Worm (Caenorhabditis elegans) whole organism, young adult: Measurements from ENCODE around the gene sago-1.

ENCODE experiments used
- C17E4.6 ChIP-seq: fragments of 200-800 bp; sonication (Bioruptor generic); IDR thresholded peaks from 2 replicates; pipeline ENCODE4 v1.3.6; 2022; ENCODE audit warnings: missing genetic modification reagents, missing genetic modification characterization, missing compliant biosample characterization
- F22D6.2 ChIP-seq: sonication (generic microtip); optimal IDR thresholded peaks from 2 replicates; lab custom pipeline; 2016; ENCODE audit warnings: mild to moderate bottlenecking, missing genetic modification characterization, missing compliant biosample characterization
- F23B12.7 ChIP-seq: sonication (generic microtip); optimal IDR thresholded peaks from 2 replicates; lab custom pipeline; 2017; ENCODE audit warnings: missing genetic modification characterization, mild to moderate bottlenecking, missing compliant biosample characterization, antibody characterized with exemption, moderate library complexity; ENCODE audit not compliant: insufficient read depth
- F39B2.1 ChIP-seq: fragments of 200-800 bp; sonication (Bioruptor generic); IDR thresholded peaks from 2 replicates; pipeline ENCODE4 v1.3.6; 2022; ENCODE audit warnings: missing genetic modification reagents, missing genetic modification characterization, missing compliant biosample characterization
- F52B5.7 ChIP-seq: sonication (generic microtip); optimal IDR thresholded peaks from 2 replicates; lab custom pipeline; 2016; ENCODE audit warnings: mild to moderate bottlenecking, missing genetic modification characterization, missing compliant biosample characterization
- Y56A3A.18 ChIP-seq: fragments of 200-800 bp; sonication (Bioruptor generic); IDR thresholded peaks from 2 replicates; pipeline ENCODE4 v1.3.6; 2022; ENCODE audit warnings: missing genetic modification reagents, missing genetic modification characterization, missing compliant biosample characterization
- Y67H2A.10 ChIP-seq: fragments of 200-800 bp; sonication (Bioruptor generic); conservative IDR thresholded peaks from 2 replicates; pipeline ENCODE4 v1.3.6; 2022; ENCODE audit warnings: missing genetic modification reagents, missing genetic modification characterization, missing compliant biosample characterization
- ama-1 ChIP-seq, 3 experiments: fragments of 150-350 bp in 1 of 3; sonication (generic microtip) in 2 of 3; optimal IDR thresholded peaks; 2 replicates each; lab custom pipeline; 2014 to 2018; ENCODE audit warnings: missing biosample characterization in 2 of 3, missing genetic modification characterization in 2 of 3, missing genetic modification reagents in 2 of 3
- athp-1 ChIP-seq: sonication (generic microtip); optimal IDR thresholded peaks from 2 replicates; lab custom pipeline; 2017; ENCODE audit warnings: mild to moderate bottlenecking, missing genetic modification characterization, missing compliant biosample characterization
- bed-1 ChIP-seq: fragments of 200-800 bp; sonication (Bioruptor generic); IDR thresholded peaks from 2 replicates; pipeline ENCODE4 v1.3.6; 2022; ENCODE audit warnings: missing genetic modification reagents, missing genetic modification characterization, missing compliant biosample characterization
- cebp-1 ChIP-seq, 2 experiments: fragments of 200-800 bp in 1 of 2; sonication (Bioruptor generic) in 1 of 2; sonication (generic microtip) in 1 of 2; IDR thresholded peaks in 1 of 2; optimal IDR thresholded peaks in 1 of 2; 2 replicates each; pipeline versions ENCODE4 v1.3.6 to Lab custom; 2017 to 2022; ENCODE audit warnings: missing compliant biosample characterization in 2 of 2, missing genetic modification characterization in 2 of 2, mild to moderate bottlenecking in 1 of 2, missing genetic modification reagents in 1 of 2, moderate library complexity in 1 of 2
- chd-7 ChIP-seq: sonication (generic microtip); optimal IDR thresholded peaks from 2 replicates; lab custom pipeline; 2016; ENCODE audit warnings: mild to moderate bottlenecking, missing genetic modification characterization, moderate library complexity, missing compliant biosample characterization
- dox-1 ChIP-seq: fragments of 200-800 bp; sonication (Bioruptor generic); IDR thresholded peaks from 2 replicates; pipeline ENCODE4 v1.3.6; 2022; ENCODE audit warnings: missing genetic modification reagents, missing genetic modification characterization, missing compliant biosample characterization
- ekl-4 ChIP-seq: fragments of 200-800 bp; sonication (Bioruptor generic); IDR thresholded peaks from 2 replicates; pipeline ENCODE4 v1.3.6; 2022; ENCODE audit warnings: missing genetic modification reagents, missing genetic modification characterization, missing compliant biosample characterization
- ets-4 ChIP-seq: fragments of 200-800 bp; sonication (Bioruptor generic); optimal IDR thresholded peaks from 2 replicates; lab custom pipeline; 2018; ENCODE audit warnings: mild to moderate bottlenecking, missing genetic modification characterization, missing compliant biosample characterization
- hmg-20 ChIP-seq: fragments of 200-800 bp; sonication (Bioruptor generic); IDR thresholded peaks from 2 replicates; pipeline ENCODE4 v1.3.6; 2022; ENCODE audit warnings: missing genetic modification reagents, missing genetic modification characterization, missing compliant biosample characterization
- hsf-1 ChIP-seq: fragments of 200-800 bp; sonication (Bioruptor generic); IDR thresholded peaks from 2 replicates; pipeline ENCODE4 v1.3.6; 2022; ENCODE audit warnings: missing genetic modification reagents, missing genetic modification characterization, missing compliant biosample characterization
- let-526 ChIP-seq: fragments of 200-800 bp; sonication (Bioruptor generic); IDR thresholded peaks from 2 replicates; pipeline ENCODE4 v1.3.6; 2022; ENCODE audit warnings: missing genetic modification reagents, missing genetic modification characterization, missing compliant biosample characterization
- lin-40 ChIP-seq: sonication (generic microtip); optimal IDR thresholded peaks from 2 replicates; lab custom pipeline; 2016; ENCODE audit warnings: missing genetic modification characterization, mild to moderate bottlenecking, missing compliant biosample characterization, missing genotype, missing genetic modification reagents
- lsl-1 ChIP-seq: fragments of 200-800 bp; sonication (Bioruptor generic); optimal IDR thresholded peaks from 2 replicates; lab custom pipeline; 2018; ENCODE audit warnings: mild to moderate bottlenecking, missing genetic modification characterization, moderate library complexity, missing compliant biosample characterization
- madf-3 ChIP-seq: fragments of 200-800 bp; sonication (Bioruptor generic); IDR thresholded peaks from 2 replicates; pipeline ENCODE4 v1.3.6; 2022; ENCODE audit warnings: missing genetic modification reagents, missing genetic modification characterization, missing compliant biosample characterization
- mes-4 ChIP-seq: sonication (generic microtip); optimal IDR thresholded peaks from 2 replicates; lab custom pipeline; 2016; ENCODE audit warnings: missing genotype, missing genetic modification characterization, missing compliant biosample characterization
- nfya-1 ChIP-seq: sonication (generic microtip); optimal IDR thresholded peaks from 2 replicates; lab custom pipeline; 2017; ENCODE audit warnings: antibody characterized with exemption, missing compliant biosample characterization, missing genetic modification characterization, borderline replicate concordance; ENCODE audit not compliant: insufficient read depth
- nfyb-1 ChIP-seq: fragments of 200-800 bp; sonication (Bioruptor generic); IDR thresholded peaks from 2 replicates; pipeline ENCODE4 v1.3.6; 2022; ENCODE audit warnings: missing genetic modification reagents, missing genetic modification characterization, missing compliant biosample characterization
- nhr-90 ChIP-seq: sonication (generic microtip); optimal IDR thresholded peaks from 2 replicates; lab custom pipeline; 2016; ENCODE audit warnings: missing genotype, mild to moderate bottlenecking, missing genetic modification characterization, missing compliant biosample characterization
- pbrm-1 ChIP-seq: fragments of 200-800 bp; sonication (Bioruptor generic); IDR thresholded peaks from 2 replicates; pipeline ENCODE4 v1.3.6; 2022; ENCODE audit warnings: missing genetic modification reagents, missing genetic modification characterization, missing compliant biosample characterization
- pha-4 ChIP-seq: fragments of 150-350 bp; sonication (generic microtip); optimal IDR thresholded peaks from 2 replicates; lab custom pipeline; 2014; ENCODE audit warnings: missing biosample characterization, missing genetic modification reagents, missing genetic modification characterization
- rpc-1 ChIP-seq, 2 experiments: fragments of 150-350 bp in 1 of 2; sonication (generic microtip) in 1 of 2; optimal IDR thresholded peaks; 2 replicates each; lab custom pipeline; 2014 to 2018; ENCODE audit warnings: missing biosample characterization in 1 of 2, missing genetic modification characterization in 1 of 2, missing genetic modification reagents in 1 of 2, missing genotype in 1 of 2
- sea-2 ChIP-seq: fragments of 200-800 bp; sonication (Bioruptor generic); IDR thresholded peaks from 2 replicates; pipeline ENCODE4 v1.3.6; 2022; ENCODE audit warnings: missing genetic modification characterization, missing compliant biosample characterization
- snpc-1.1 ChIP-seq: sonication (generic microtip); optimal IDR thresholded peaks from 2 replicates; lab custom pipeline; 2017; ENCODE audit warnings: missing genetic modification characterization, mild to moderate bottlenecking, missing compliant biosample characterization, antibody characterized with exemption, moderate library complexity, missing genotype, missing genetic modification reagents; ENCODE audit not compliant: insufficient read depth
- snpc-1.3 ChIP-seq: sonication (generic microtip); optimal IDR thresholded peaks from 2 replicates; lab custom pipeline; 2017; ENCODE audit warnings: missing genetic modification characterization, mild to moderate bottlenecking, missing compliant biosample characterization, antibody characterized with exemption, moderate library complexity, missing genotype, missing genetic modification reagents; ENCODE audit not compliant: insufficient read depth
- snpc-4 ChIP-seq, 5 experiments: fragments of 150-350 bp in 1 of 5; sonication (generic microtip) in 4 of 5; optimal IDR thresholded peaks; 2 replicates each; lab custom pipeline; 2014 to 2018; ENCODE audit warnings: missing genetic modification characterization in 5 of 5, missing biosample characterization in 3 of 5, antibody characterized with exemption in 2 of 5, mild to moderate bottlenecking in 2 of 5, missing compliant biosample characterization in 2 of 5, missing genotype in 2 of 5, moderate library complexity in 2 of 5, missing genetic modification reagents in 1 of 5
- tbx-9 ChIP-seq: sonication (generic microtip); optimal IDR thresholded peaks from 2 replicates; lab custom pipeline; 2016; ENCODE audit warnings: borderline replicate concordance, missing genetic modification characterization, inconsistent platforms, missing compliant biosample characterization
- zfh-2 ChIP-seq: fragments of 200-800 bp; sonication (Bioruptor generic); conservative IDR thresholded peaks from 2 replicates; pipeline ENCODE4 v1.3.6; 2022; ENCODE audit warnings: missing genetic modification reagents, missing genetic modification characterization, missing compliant biosample characterization

The sago-1 gene

DNA sequence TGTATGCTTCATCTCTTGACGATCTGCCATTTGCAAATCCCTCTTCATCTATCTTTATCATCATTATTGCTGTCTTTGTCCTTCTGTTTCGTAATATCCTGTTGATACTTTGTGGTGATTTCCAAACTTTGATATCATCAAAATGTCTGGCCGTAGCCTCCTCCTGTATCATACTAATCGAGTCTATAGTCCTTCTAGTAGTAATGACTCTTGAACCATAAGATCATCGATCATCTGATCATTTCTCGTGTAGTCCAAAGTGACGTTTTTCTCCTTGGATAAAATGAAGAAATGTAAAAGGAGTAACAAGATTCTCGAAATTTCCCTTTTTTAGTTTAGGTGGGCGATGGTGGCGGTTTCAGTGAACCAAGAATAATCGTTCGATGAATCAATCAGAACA, 15.8 kb downstream of the sago-1 start:
- no peak for TF ChIP-seq C17E4.6 (GFP tag; lab: Robert Waterston, UW)

ce11 chrV:6321280-6321679, 17.7 kb downstream of the sago-1 start:
- TF ChIP-seq sea-2 (GFP tag; lab: Robert Waterston, UW) (no peak), ets-4 (GFP tag; lab: Kevin White, UChicago) (no peak), tbx-9 (tag; lab: Kevin White, UChicago) (no peak), snpc-4 (GFP tag; optimal IDR thresholded peaks at IDR 0.05; lab: Kevin White, UChicago) (no peak), snpc-4 (tag; optimal IDR thresholded peaks at IDR 0.05; lab: Kevin White, UChicago) (no peak), lin-40 (tag; lab: Kevin White, UChicago) (no peak), snpc-1.3 (tag; lab: Kevin White, UChicago) (no peak), chd-7 (no peak), F23B12.7 (no peak), hmg-20 (GFP tag; lab: Robert Waterston, UW) (no peak), zfh-2 (GFP tag; lab: Robert Waterston, UW) (no peak), ama-1 (optimal IDR thresholded peaks at IDR 0.05; lab: Kevin White, UChicago) (no peak), ama-1 (GFP tag; optimal IDR thresholded peaks at IDR 0.05; lab: Kevin White, UChicago) (no peak), rpc-1 (optimal IDR thresholded peaks at IDR 0.05; lab: Kevin White, UChicago) (no peak), rpc-1 (tag; optimal IDR thresholded peaks at IDR 0.05; lab: Kevin White, UChicago) (no peak), snpc-1.1 (tag; lab: Kevin White, UChicago) (no peak), athp-1 (tag; lab: Kevin White, UChicago) (no peak), pha-4 (tag; lab: Kevin White, UChicago) (no peak), mes-4 (tag; lab: Kevin White, UChicago) (no peak), let-526 (GFP tag; lab: Robert Waterston, UW) (no peak)

DNA sequence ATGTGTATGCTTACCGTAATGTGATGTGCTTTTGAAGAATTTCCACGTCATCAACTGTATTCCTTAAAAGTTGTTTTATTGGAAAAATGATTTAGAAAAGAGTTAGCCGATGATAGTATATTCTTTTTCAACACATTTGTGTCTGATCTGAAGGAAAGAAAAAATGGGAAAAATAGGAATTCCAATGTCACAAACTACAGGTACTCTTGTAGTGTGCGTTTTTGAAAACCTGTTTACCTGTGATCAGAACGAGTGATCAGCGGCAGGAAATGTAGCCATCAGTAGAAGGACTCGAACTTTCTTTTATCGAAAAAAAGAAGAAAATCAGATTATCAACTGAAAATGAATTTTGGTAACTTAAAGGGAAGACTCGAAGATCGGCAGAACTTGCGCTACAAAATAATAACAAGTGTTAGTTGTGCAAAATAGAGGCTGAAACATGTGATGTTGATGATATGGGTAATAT, 18.2 kb downstream of the sago-1 start, which contains the start of gene T28C12.15:
T28C12.15 (minus strand) TSS at position 51 of the 466 bp plus-strand sequence.
- TF ChIP-seq F22D6.2 (tag; lab: Kevin White, UChicago) (no peak), lsl-1 (GFP tag; lab: Kevin White, UChicago) (no peak), hsf-1 (GFP tag; lab: Robert Waterston, UW) (0 out of 2 replicates have a peak, but pooled peaks have one; percentile 15), bed-1 (GFP tag; lab: Robert Waterston, UW) (no peak), pbrm-1 (GFP tag; lab: Robert Waterston, UW) (no peak)

DNA sequence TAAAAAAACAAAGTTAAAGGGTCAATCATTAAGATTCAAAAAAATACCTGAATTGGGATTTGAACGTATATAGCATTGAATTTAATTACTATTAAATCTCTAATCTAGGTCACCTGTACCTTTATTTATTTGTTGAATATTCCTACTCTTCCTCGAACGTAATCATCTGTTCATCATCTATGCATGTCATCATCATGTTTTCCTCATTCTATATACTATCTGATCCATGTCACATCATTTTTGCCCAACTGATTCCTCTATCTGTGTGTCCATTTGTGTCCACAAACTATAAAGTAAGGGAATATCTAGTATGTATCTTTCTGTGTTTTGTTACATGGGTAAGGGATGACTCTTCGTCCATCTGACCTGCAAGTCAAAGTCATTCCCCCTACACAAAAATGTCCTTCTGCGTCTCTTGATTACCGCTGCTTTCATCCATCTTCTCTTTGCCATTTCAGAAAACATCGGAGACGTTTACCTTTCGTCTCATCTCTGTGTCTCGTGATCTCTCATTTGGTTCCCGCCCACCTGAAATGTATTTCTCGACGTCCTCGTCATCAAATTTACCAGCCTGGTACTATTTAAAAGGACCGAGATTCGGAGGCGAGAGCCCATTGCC, 19.3 kb downstream of the sago-1 start:
- TF ChIP-seq nhr-90 (tag; lab: Kevin White, UChicago) (no peak), cebp-1 (GFP tag; IDR thresholded peaks at IDR 0.05; lab: Robert Waterston, UW) (no peak), cebp-1 (tag; optimal IDR thresholded peaks at IDR 0.05; lab: Kevin White, UChicago) (peak; percentile 3)

DNA sequence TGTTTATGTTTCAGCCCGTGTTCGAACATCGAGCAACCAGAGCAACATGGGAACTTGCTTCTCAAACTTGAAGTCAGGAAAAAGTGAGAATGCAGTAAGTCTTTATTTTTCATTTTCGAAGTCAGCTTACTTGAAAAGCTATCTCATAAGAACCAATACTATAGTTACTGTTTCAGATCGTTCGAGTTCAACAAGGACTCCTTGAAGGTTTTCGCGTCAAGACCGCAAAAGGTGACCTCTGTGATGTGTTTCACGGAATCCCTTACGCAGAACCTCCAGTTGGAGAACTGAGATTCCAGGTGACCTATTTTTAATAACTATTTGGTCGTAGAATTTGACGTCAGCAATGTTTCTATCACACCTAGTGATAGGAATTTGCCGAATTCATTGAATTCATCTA, 20.0 kb downstream of the sago-1 start:
- TF ChIP-seq nfya-1 (tag; lab: Kevin White, UChicago) (no peak), ekl-4 (GFP tag; lab: Robert Waterston, UW) (no peak), nfyb-1 (GFP tag; lab: Robert Waterston, UW) (0 out of 2 replicates have a peak, but pooled peaks have one; percentile 38), F52B5.7 (tag; lab: Kevin White, UChicago) (no peak), F39B2.1 (GFP tag; lab: Robert Waterston, UW) (no peak), Y67H2A.10 (GFP tag; lab: Robert Waterston, UW) (no peak), Y56A3A.18 (GFP tag; lab: Robert Waterston, UW) (0 out of 2 replicates have a peak, but pooled peaks have one; percentile 9), snpc-1.1 (tag; lab: Kevin White, UChicago) (no peak), madf-3 (GFP tag; lab: Robert Waterston, UW) (0 out of 2 replicates have a peak, but pooled peaks have one; percentile 71), dox-1 (no peak), athp-1 (tag; lab: Kevin White, UChicago) (no peak)
